Worm (Caenorhabditis elegans) whole organism, L3 larva: ENCODE measurements around the gene gst-13.

Source experiments
- R02D3.7 ChIP-seq: fragments of 150-350 bp; optimal IDR thresholded peaks from 2 replicates; lab custom pipeline; 2014; ENCODE audit warnings: missing biosample characterization, missing genetic modification characterization
- ceh-82 ChIP-seq: fragments of 150-350 bp; optimal IDR thresholded peaks from 2 replicates; lab custom pipeline; 2014; ENCODE audit warnings: missing biosample characterization, missing genetic modification characterization
- fos-1 ChIP-seq: fragments of 150-350 bp; optimal IDR thresholded peaks from 2 replicates; lab custom pipeline; 2014; ENCODE audit warnings: missing biosample characterization, missing genetic modification characterization
- jun-1 ChIP-seq: fragments of 150-350 bp; optimal IDR thresholded peaks from 2 replicates; lab custom pipeline; 2014; ENCODE audit warnings: missing biosample characterization, missing genetic modification reagents, missing genetic modification characterization
- lin-39 ChIP-seq: fragments of 150-350 bp; optimal IDR thresholded peaks from 2 replicates; lab custom pipeline; 2018; ENCODE audit warnings: missing biosample characterization, missing genetic modification reagents, missing genetic modification characterization
- nhr-11 ChIP-seq: fragments of 150-350 bp; optimal IDR thresholded peaks from 2 replicates; lab custom pipeline; 2014; ENCODE audit warnings: missing biosample characterization, missing genetic modification characterization
- pha-4 ChIP-seq: fragments of 150-350 bp; optimal IDR thresholded peaks from 2 replicates; lab custom pipeline; 2014; ENCODE audit warnings: missing biosample characterization, missing genetic modification reagents, missing genetic modification characterization
- ztf-4 ChIP-seq: fragments of 150-350 bp; optimal IDR thresholded peaks from 2 replicates; lab custom pipeline; 2014; ENCODE audit warnings: missing biosample characterization, missing genetic modification characterization

ce11 chrII:9210076-9210475, 21.2 kb upstream of the gst-13 start, which contains the start of gene ZK1067.4:
- TF ChIP-seq nhr-11 (tag; lab: Kevin White, UChicago) (no peak), pha-4 (tag; lab: Kevin White, UChicago) (no peak), lin-39 (no peak), jun-1 (no peak), ceh-82 (no peak), ztf-4 (no peak), fos-1 (tag; lab: Kevin White, UChicago) (no peak), R02D3.7 (tag; lab: Kevin White, UChicago) (no peak)
